Worm (Caenorhabditis elegans) whole organism, midembryonic: Measurements from ENCODE around the gene srw-107.

ENCODE experiments used
- T22C8.4 ChIP-seq: fragments of 200-800 bp; sonication (Bioruptor generic); IDR thresholded peaks from 2 replicates; pipeline ENCODE4 v1.3.6; 2022; ENCODE audit warnings: missing genetic modification characterization, missing compliant biosample characterization
- cog-1 ChIP-seq: sonication (generic microtip); optimal IDR thresholded peaks from 2 replicates; lab custom pipeline; 2016; ENCODE audit warnings: missing genetic modification characterization, missing compliant biosample characterization
- flt-1 ChIP-seq: fragments of 200-800 bp; sonication (Bioruptor generic); IDR thresholded peaks from 2 replicates; pipeline ENCODE4 v1.3.6; 2022; ENCODE audit warnings: missing genetic modification characterization, missing compliant biosample characterization
- klf-2 ChIP-seq: fragments of 200-800 bp; sonication (Bioruptor generic); conservative IDR thresholded peaks from 2 replicates; pipeline ENCODE4 v1.3.6; 2022; ENCODE audit warnings: missing genetic modification reagents, missing genetic modification characterization, missing compliant biosample characterization
- med-1 ChIP-seq: sonication (generic microtip); optimal IDR thresholded peaks from 2 replicates; lab custom pipeline; 2017; ENCODE audit warnings: missing genetic modification characterization, mild to moderate bottlenecking, missing compliant biosample characterization, antibody characterized with exemption, missing genetic modification reagents; ENCODE audit not compliant: insufficient read depth
- ref-1 ChIP-seq: fragments of 200-800 bp; sonication (Bioruptor generic); conservative IDR thresholded peaks from 2 replicates; pipeline ENCODE4 v1.3.6; 2022; ENCODE audit warnings: missing genetic modification reagents, missing genetic modification characterization, missing compliant biosample characterization
- tab-1 ChIP-seq: fragments of 200-800 bp; sonication (Bioruptor generic); IDR thresholded peaks from 2 replicates; pipeline ENCODE4 v1.3.6; 2022; ENCODE audit warnings: missing genetic modification characterization, missing compliant biosample characterization
- ztf-23 ChIP-seq: fragments of 200-800 bp; sonication (Bioruptor generic); IDR thresholded peaks from 2 replicates; pipeline ENCODE4 v1.3.6; 2022; ENCODE audit warnings: missing genetic modification reagents, missing genetic modification characterization, missing compliant biosample characterization
- ztf-29 ChIP-seq: fragments of 200-800 bp; sonication (Bioruptor generic); IDR thresholded peaks from 2 replicates; pipeline ENCODE4 v1.3.6; 2022; ENCODE audit warnings: missing genetic modification reagents, missing genetic modification characterization, missing compliant biosample characterization

Gene srw-107

ce11 chrV:505191-505590 lies 16.2 kb downstream of the srw-107 start, which contains the start of gene srlf-19:
Gene srlf-19, plus strand, starts transcription at chrV:505491.
- TF ChIP-seq tab-1 (GFP tag; lab: Robert Waterston, UW) (no peak), ztf-23 (no peak), med-1 (no peak), klf-2 (no peak), cog-1 (no peak), ztf-29 (GFP tag; lab: Robert Waterston, UW) (no peak)

ce11 chrV:503728-504127 lies 17.7 kb downstream of the srw-107 start, which contains the start of gene srlf-35:
Gene srlf-35, plus strand, starts transcription at chrV:504028.
- TF ChIP-seq ref-1 (no peak), klf-2 (no peak)

DNA sequence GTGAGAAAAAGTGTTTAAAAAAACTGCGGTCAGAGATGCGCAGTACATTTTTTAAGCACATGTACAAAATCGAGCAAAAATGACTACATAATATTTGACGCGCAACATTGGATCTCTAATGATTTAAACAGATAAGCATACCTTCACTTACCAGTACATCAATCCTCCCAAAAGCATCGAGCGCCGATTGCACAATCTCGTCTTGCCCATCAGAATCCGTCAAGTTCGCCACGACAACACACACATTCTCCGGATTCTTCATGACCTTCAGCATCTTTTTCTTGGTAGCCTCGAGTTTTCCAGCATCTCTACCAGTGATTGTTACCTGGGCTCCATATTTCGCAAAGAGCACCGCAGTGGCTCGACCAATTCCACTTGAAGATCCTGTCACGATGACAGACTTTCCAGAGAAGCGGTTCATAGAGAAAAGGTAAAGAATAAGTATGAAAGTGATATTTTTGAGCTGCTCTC lies 18.6 kb downstream of the srw-107 start, which contains the start of gene T01G6.10:
T01G6.10 (minus strand) TSS at position 421 of the 471 bp plus-strand sequence.
- TF ChIP-seq tab-1 (GFP tag; lab: Robert Waterston, UW), result no peak
- TF ChIP-seq med-1, result no peak
- no peak for TF ChIP-seq cog-1
- TF ChIP-seq klf-2, result no peak
- no peak for TF ChIP-seq T22C8.4 (GFP tag; lab: Robert Waterston, UW)
- TF ChIP-seq ref-1, result no peak
- no peak for TF ChIP-seq ztf-23
- TF ChIP-seq flt-1, result no peak
- no peak for TF ChIP-seq ztf-29 (GFP tag; lab: Robert Waterston, UW)

- TF ChIP-seq ztf-23 (no peak), ztf-29 (GFP tag; lab: Robert Waterston, UW) (no peak), ref-1 (no peak), T22C8.4 (GFP tag; lab: Robert Waterston, UW) (no peak), med-1 (no peak), tab-1 (GFP tag; lab: Robert Waterston, UW) (no peak), cog-1 (no peak), klf-2 (no peak)
Observed at ce11 chrV:501230-501629, 20.2 kb downstream of the srw-107 start, which contains the start of gene str-256. Gene str-256, minus strand, starts transcription at chrV:501330.

DNA sequence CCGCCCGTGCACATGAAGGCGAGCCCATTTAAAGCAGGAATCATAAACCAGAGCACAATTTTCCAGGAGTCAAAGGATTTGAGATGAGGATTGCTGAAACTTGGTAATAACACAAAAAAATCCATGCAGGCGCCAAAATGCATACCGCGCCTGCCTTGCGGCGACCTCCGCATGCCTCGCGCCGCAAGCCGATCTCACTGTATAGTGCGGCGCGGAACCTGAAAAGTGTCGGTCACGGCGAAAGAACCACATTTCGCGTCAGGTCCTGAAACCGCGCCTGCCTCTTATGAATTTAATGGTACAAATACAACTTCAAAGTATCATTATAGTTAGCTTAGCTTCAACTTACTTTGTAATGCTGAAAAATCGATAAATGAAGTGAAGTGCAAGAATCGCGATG lies 20.9 kb downstream of the srw-107 start:
- no peak for TF ChIP-seq ztf-29 (GFP tag; lab: Robert Waterston, UW)
- TF ChIP-seq tab-1 (GFP tag; lab: Robert Waterston, UW), result no peak
- TF ChIP-seq med-1, result no peak
- no peak for TF ChIP-seq flt-1
- no peak for TF ChIP-seq klf-2
- no peak for TF ChIP-seq ref-1
- no peak for TF ChIP-seq cog-1
- no peak for TF ChIP-seq ztf-23
- no peak for TF ChIP-seq T22C8.4 (GFP tag; lab: Robert Waterston, UW)

DNA sequence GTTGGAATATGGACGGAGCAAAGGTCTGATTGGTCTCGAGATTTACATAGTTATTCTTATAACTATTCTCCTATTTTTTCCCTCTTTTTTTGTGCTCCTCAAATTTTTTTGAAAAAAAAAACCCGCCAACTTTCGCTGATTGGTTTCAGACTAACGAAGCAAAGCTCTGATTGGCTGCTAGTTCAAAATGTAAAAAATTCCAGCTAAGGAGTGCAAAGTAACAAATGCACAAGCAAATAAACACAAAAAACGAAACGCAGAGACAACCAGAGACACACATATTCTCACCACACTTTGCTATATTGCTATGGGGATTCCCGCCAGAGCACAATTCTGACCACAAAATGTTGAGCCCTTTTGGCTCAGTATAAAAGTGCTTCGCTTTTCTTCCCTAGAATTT lies 24.0 kb downstream of the srw-107 start, which contains the start of gene T01G6.1:
T01G6.1 (plus strand) TSS at position 301 of the 400 bp plus-strand sequence.
- TF ChIP-seq T22C8.4 (GFP tag; lab: Robert Waterston, UW), result no peak
- no peak for TF ChIP-seq flt-1
- no peak for TF ChIP-seq med-1
- TF ChIP-seq klf-2, result no peak
- TF ChIP-seq ztf-23, result no peak
- no peak for TF ChIP-seq ztf-29 (GFP tag; lab: Robert Waterston, UW)
- no peak for TF ChIP-seq ref-1
- TF ChIP-seq cog-1, result no peak

DNA sequence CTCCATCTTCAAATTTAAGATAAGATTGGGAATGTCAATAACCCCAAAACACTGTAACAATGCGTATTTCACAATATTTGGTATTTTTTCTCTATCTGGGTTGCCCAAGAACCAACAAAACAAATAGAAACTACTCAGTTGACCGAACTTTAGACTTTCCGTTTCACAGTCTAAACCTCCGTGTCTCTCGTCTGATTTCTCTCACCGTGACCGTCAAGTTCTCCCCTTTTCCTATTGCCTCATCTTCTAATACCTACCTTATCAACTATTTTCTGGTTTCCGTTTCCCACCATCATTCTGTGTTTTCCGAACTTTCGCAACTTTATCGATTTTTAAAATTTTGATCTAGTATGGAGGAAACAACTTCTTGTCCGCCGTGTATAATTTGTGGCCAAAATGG lies 27.1 kb downstream of the srw-107 start, which contains the start of gene nhr-131:
nhr-131 (plus strand) TSS at position 87 of the 400 bp plus-strand sequence.
- no peak for TF ChIP-seq tab-1 (GFP tag; lab: Robert Waterston, UW)
- 0 out of 2 replicates have a peak, but pooled peaks have one; percentile 29 for TF ChIP-seq T22C8.4 (GFP tag; lab: Robert Waterston, UW)

DNA sequence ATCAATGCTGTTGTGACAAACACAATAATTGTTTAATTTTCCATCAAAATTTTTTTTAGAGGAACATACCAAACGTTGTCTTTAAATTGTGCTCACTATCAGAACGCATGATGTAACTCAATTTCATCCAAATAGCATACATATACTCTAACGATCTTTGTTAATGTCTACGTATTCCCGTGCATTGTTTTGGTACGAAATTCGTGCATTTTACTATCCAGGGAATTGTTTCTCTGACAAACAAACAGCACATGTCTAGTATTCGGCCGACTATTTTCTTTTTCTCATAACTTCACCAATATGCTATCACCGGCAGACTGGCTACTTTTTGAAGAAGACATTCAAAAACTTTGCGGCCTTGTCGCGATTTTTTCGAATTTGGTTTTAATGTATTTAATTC lies 30.0 kb downstream of the srw-107 start, which contains the start of gene str-196:
str-196 (plus strand) TSS at position 301 of the 400 bp plus-strand sequence.
- TF ChIP-seq klf-2 (no peak), ztf-23 (no peak), med-1 (no peak), tab-1 (GFP tag; lab: Robert Waterston, UW) (no peak), ref-1 (no peak), ztf-29 (GFP tag; lab: Robert Waterston, UW) (no peak), cog-1 (no peak), flt-1 (no peak), T22C8.4 (GFP tag; lab: Robert Waterston, UW) (no peak)

DNA sequence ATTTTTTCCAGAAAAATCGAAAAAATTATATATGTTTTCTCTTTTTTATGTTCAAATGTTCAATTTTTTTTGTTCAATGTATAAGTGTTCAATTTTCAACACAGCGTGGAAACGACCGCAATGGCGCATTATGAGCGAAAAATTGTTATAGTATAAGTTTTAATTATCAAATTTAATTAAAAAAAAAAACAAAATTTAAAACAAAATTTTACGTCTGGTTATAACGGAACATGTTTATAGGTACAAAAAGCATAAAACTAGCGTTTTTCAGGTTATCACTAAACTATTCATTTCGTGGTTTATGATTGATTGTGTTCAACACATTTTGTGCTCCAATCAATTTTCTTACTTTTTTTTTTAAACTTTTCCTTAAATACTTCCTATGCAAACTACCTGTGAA lies 32.1 kb downstream of the srw-107 start, which contains the start of gene nhr-106:
nhr-106 (plus strand) TSS at position 301 of the 400 bp plus-strand sequence.
- no peak for TF ChIP-seq flt-1
- no peak for TF ChIP-seq tab-1 (GFP tag; lab: Robert Waterston, UW)
- TF ChIP-seq klf-2, result no peak
- TF ChIP-seq T22C8.4 (GFP tag; lab: Robert Waterston, UW), result no peak
- TF ChIP-seq ztf-23, result no peak
- TF ChIP-seq cog-1, result no peak
- no peak for TF ChIP-seq ref-1
- TF ChIP-seq ztf-29 (GFP tag; lab: Robert Waterston, UW), result no peak
- TF ChIP-seq med-1, result no peak

- TF ChIP-seq klf-2 (no peak), T22C8.4 (GFP tag; lab: Robert Waterston, UW) (no peak), med-1 (no peak), tab-1 (GFP tag; lab: Robert Waterston, UW) (no peak), cog-1 (no peak), ref-1 (no peak), ztf-23 (no peak), ztf-29 (GFP tag; lab: Robert Waterston, UW) (no peak), flt-1 (no peak)
Observed at ce11 chrV:487980-488379, 33.4 kb downstream of the srw-107 start.

ce11 chrV:486684-487083 lies 34.7 kb downstream of the srw-107 start, which contains the start of gene nhr-211:
Gene nhr-211, plus strand, starts transcription at chrV:486984.
- TF ChIP-seq flt-1 (no peak), cog-1 (no peak), tab-1 (GFP tag; lab: Robert Waterston, UW) (no peak), med-1 (no peak), klf-2 (no peak), ref-1 (no peak), T22C8.4 (GFP tag; lab: Robert Waterston, UW) (no peak), ztf-29 (GFP tag; lab: Robert Waterston, UW) (no peak), ztf-23 (no peak)
